Worm (Caenorhabditis elegans) whole organism, late embryonic: ENCODE results near the gene fbxb-31.

ENCODE experiments used
- F13H6.1 ChIP-seq: sonication (generic microtip); optimal IDR thresholded peaks from 2 replicates; lab custom pipeline; 2016; ENCODE audit warnings: missing genetic modification characterization, missing compliant biosample characterization
- K02D7.2 ChIP-seq: sonication (generic microtip); optimal IDR thresholded peaks from 2 replicates; lab custom pipeline; 2017; ENCODE audit warnings: mild to moderate bottlenecking, missing genetic modification characterization, missing compliant biosample characterization
- K09A11.1 ChIP-seq: sonication (generic microtip); optimal IDR thresholded peaks from 2 replicates; lab custom pipeline; 2017; ENCODE audit warnings: antibody characterized with exemption, mild to moderate bottlenecking, missing genetic modification characterization, missing compliant biosample characterization; ENCODE audit not compliant: insufficient read depth
- T23F11.4 ChIP-seq: fragments of 200-800 bp; sonication (Bioruptor generic); optimal IDR thresholded peaks from 2 replicates; lab custom pipeline; 2018; ENCODE audit warnings: mild to moderate bottlenecking, missing genetic modification characterization, missing compliant biosample characterization
- ama-1 ChIP-seq: fragments of 150-350 bp; optimal IDR thresholded peaks from 2 replicates; lab custom pipeline; 2014
- ceh-18 ChIP-seq: sonication (generic microtip); optimal IDR thresholded peaks from 2 replicates; lab custom pipeline; 2016; ENCODE audit warnings: missing genetic modification characterization, missing compliant biosample characterization
- ceh-19 ChIP-seq: fragments of 200-800 bp; sonication (Bioruptor generic); optimal IDR thresholded peaks from 2 replicates; lab custom pipeline; 2018; ENCODE audit warnings: mild to moderate bottlenecking, missing genetic modification characterization, missing compliant biosample characterization
- ceh-2 ChIP-seq: sonication (generic microtip); optimal IDR thresholded peaks from 2 replicates; lab custom pipeline; 2016; ENCODE audit warnings: missing genotype, missing genetic modification characterization, missing compliant biosample characterization
- ceh-22 ChIP-seq: sonication (generic microtip); optimal IDR thresholded peaks from 2 replicates; lab custom pipeline; 2017; ENCODE audit warnings: missing biosample characterization, missing genetic modification characterization
- ceh-30 ChIP-seq: fragments of 150-350 bp; optimal IDR thresholded peaks from 2 replicates; lab custom pipeline; 2014; ENCODE audit warnings: missing biosample characterization, missing genetic modification characterization
- ceh-34 ChIP-seq: sonication (generic microtip); optimal IDR thresholded peaks from 2 replicates; lab custom pipeline; 2016; ENCODE audit warnings: mild to moderate bottlenecking, missing genetic modification characterization, missing compliant biosample characterization
- ceh-9 ChIP-seq: sonication (generic microtip); optimal IDR thresholded peaks from 2 replicates; lab custom pipeline; 2016; ENCODE audit warnings: mild to moderate bottlenecking, missing genetic modification characterization, inconsistent platforms, missing compliant biosample characterization
- dmd-4 ChIP-seq: sonication (generic microtip); optimal IDR thresholded peaks from 2 replicates; lab custom pipeline; 2016; ENCODE audit warnings: borderline replicate concordance, missing genetic modification characterization, missing compliant biosample characterization
- elt-4 ChIP-seq: sonication (generic microtip); optimal IDR thresholded peaks from 2 replicates; lab custom pipeline; 2016; ENCODE audit warnings: missing genetic modification characterization, missing compliant biosample characterization
- fkh-10 ChIP-seq: fragments of 150-350 bp; optimal IDR thresholded peaks from 2 replicates; lab custom pipeline; 2014; ENCODE audit warnings: missing biosample characterization, missing genetic modification reagents, missing genetic modification characterization
- fkh-6 ChIP-seq: sonication (generic microtip); optimal IDR thresholded peaks from 2 replicates; lab custom pipeline; 2016; ENCODE audit warnings: missing genetic modification characterization, missing compliant biosample characterization
- gmeb-2 ChIP-seq: sonication (generic microtip); optimal IDR thresholded peaks from 2 replicates; lab custom pipeline; 2016; ENCODE audit warnings: missing genetic modification characterization, inconsistent platforms, missing compliant biosample characterization
- hlh-13 ChIP-seq: fragments of 200-800 bp; sonication (Bioruptor generic); optimal IDR thresholded peaks from 2 replicates; lab custom pipeline; 2018; ENCODE audit warnings: mild to moderate bottlenecking, missing genetic modification characterization, missing compliant biosample characterization
- hlh-30 ChIP-seq: sonication (generic microtip); optimal IDR thresholded peaks from 2 replicates; lab custom pipeline; 2017; ENCODE audit warnings: antibody characterized with exemption, missing genetic modification characterization, missing compliant biosample characterization; ENCODE audit not compliant: insufficient read depth
- hlh-8 ChIP-seq: sonication (generic microtip); optimal IDR thresholded peaks from 2 replicates; lab custom pipeline; 2016; ENCODE audit warnings: missing genotype, missing genetic modification characterization, missing compliant biosample characterization
- lim-6 ChIP-seq: sonication (generic microtip); optimal IDR thresholded peaks from 2 replicates; lab custom pipeline; 2016; ENCODE audit warnings: missing genetic modification characterization, missing compliant biosample characterization
- madf-2 ChIP-seq: sonication (generic microtip); optimal IDR thresholded peaks from 2 replicates; lab custom pipeline; 2017; ENCODE audit warnings: missing genetic modification characterization, missing compliant biosample characterization
- nfya-1 ChIP-seq: sonication (generic microtip); optimal IDR thresholded peaks from 2 replicates; lab custom pipeline; 2017; ENCODE audit warnings: missing genetic modification characterization, mild to moderate bottlenecking, missing compliant biosample characterization, antibody characterized with exemption, moderate library complexity
- nhr-232 ChIP-seq: sonication (generic microtip); optimal IDR thresholded peaks from 2 replicates; lab custom pipeline; 2016; ENCODE audit warnings: missing genetic modification characterization, missing compliant biosample characterization
- npax-4 ChIP-seq: sonication (generic microtip); optimal IDR thresholded peaks from 2 replicates; lab custom pipeline; 2016; ENCODE audit warnings: missing genetic modification characterization, missing compliant biosample characterization
- pag-3 ChIP-seq: sonication (generic microtip); optimal IDR thresholded peaks from 2 replicates; lab custom pipeline; 2016; ENCODE audit warnings: missing compliant biosample characterization, missing genetic modification characterization, borderline replicate concordance
- pax-1 ChIP-seq: fragments of 150-350 bp; optimal IDR thresholded peaks from 2 replicates; lab custom pipeline; 2014; ENCODE audit warnings: missing biosample characterization, missing genetic modification characterization
- pha-2 ChIP-seq: sonication (generic microtip); optimal IDR thresholded peaks from 2 replicates; lab custom pipeline; 2017; ENCODE audit warnings: mild to moderate bottlenecking, missing genetic modification characterization, missing compliant biosample characterization
- pha-4 ChIP-seq: fragments of 150-350 bp; optimal IDR thresholded peaks from 2 replicates; lab custom pipeline; 2018; ENCODE audit warnings: missing biosample characterization, missing genetic modification reagents, missing genetic modification characterization
- pqm-1 ChIP-seq: sonication (generic microtip); optimal IDR thresholded peaks from 2 replicates; lab custom pipeline; 2016; ENCODE audit warnings: missing genetic modification characterization, missing compliant biosample characterization
- rnt-1 ChIP-seq: sonication (generic microtip); optimal IDR thresholded peaks from 2 replicates; lab custom pipeline; 2016; ENCODE audit warnings: missing genetic modification characterization, missing compliant biosample characterization
- sox-2 ChIP-seq: fragments of 200-800 bp; sonication (Bioruptor generic); IDR thresholded peaks from 2 replicates; pipeline ENCODE4 v1.3.6; 2022; ENCODE audit warnings: missing genetic modification reagents, missing genetic modification characterization, missing compliant biosample characterization
- tbx-2 ChIP-seq: sonication (generic microtip); optimal IDR thresholded peaks from 2 replicates; lab custom pipeline; 2016; ENCODE audit warnings: missing genetic modification characterization, missing compliant biosample characterization
- unc-3 ChIP-seq, 2 experiments: fragments of 200-800 bp in 1 of 2; sonication (Bioruptor generic) in 1 of 2; sonication (generic microtip) in 1 of 2; conservative IDR thresholded peaks in 1 of 2; optimal IDR thresholded peaks in 1 of 2; 2 replicates each; pipeline versions ENCODE4 v1.3.6 to Lab custom; 2016 to 2022; ENCODE audit warnings: missing compliant biosample characterization in 2 of 2, missing genetic modification characterization in 2 of 2, missing genetic modification reagents in 1 of 2
- unc-42 ChIP-seq: sonication (generic microtip); optimal IDR thresholded peaks from 2 replicates; lab custom pipeline; 2016; ENCODE audit warnings: missing genotype, missing genetic modification characterization, missing compliant biosample characterization
- unc-55 ChIP-seq: sonication (generic microtip); optimal IDR thresholded peaks from 2 replicates; lab custom pipeline; 2017; ENCODE audit warnings: missing biosample characterization, missing genetic modification reagents, missing genetic modification characterization
- unc-86 ChIP-seq: sonication (generic microtip); optimal IDR thresholded peaks from 2 replicates; lab custom pipeline; 2016; ENCODE audit warnings: missing genetic modification characterization, missing compliant biosample characterization

Gene fbxb-31

DNA sequence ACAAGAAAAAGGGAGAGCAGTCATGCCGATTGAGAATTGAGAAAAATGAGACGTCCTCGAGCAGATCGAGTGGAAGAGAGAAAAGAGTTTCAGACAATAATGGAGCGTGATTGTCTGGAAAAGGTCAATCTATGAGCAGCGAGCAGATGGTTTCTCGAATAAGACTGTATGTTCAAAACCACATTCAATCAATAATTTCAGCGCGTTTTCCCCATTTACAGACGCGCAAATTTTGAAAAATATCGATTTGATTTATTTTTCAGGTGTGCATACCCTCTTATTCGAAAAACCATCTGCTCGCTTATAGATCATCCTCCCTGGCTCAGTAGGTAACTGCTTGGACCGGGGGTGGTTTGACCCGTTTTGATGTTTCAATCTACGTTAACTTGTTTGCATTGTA is at the start of gene fbxb-31:
Gene fbxb-31, minus strand, starts transcription at position 101 of the 400 bp plus-strand sequence.
- TF ChIP-seq hlh-30 (tag; lab: Kevin White, UChicago) (no peak), fkh-10 (GFP tag; lab: Kevin White, UChicago) (no peak), pqm-1 (tag; lab: Kevin White, UChicago) (no peak), ceh-30 (tag; lab: Kevin White, UChicago) (no peak), K09A11.1 (tag; lab: Kevin White, UChicago) (no peak), ceh-9 (tag; lab: Kevin White, UChicago) (no peak), fkh-6 (no peak), npax-4 (tag; lab: Kevin White, UChicago) (no peak), hlh-13 (GFP tag; lab: Kevin White, UChicago) (no peak), unc-55 (GFP tag; lab: Kevin White, UChicago) (no peak), hlh-8 (tag; lab: Kevin White, UChicago) (no peak), tbx-2 (tag; lab: Kevin White, UChicago) (no peak), T23F11.4 (GFP tag; lab: Kevin White, UChicago) (no peak), K02D7.2 (tag; lab: Kevin White, UChicago) (no peak)

DNA sequence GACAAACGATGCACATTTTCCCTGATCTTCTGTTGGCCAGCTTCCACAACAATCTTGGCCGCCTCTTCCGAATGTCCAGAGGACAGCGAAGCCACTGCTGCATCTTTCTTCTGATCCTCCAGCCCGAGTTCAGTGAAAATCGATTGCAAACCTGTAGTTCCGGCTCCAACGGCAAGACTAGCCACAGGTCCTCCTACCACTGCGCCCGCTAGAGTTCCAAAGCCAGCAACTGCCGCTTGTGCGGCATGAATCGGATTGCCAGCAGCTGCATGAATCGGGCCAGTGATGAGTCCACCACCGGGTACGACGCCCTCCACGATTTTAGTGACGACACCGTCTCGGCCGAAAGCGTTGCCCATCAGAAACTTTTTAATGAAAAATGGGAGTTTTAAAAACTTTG is 49.2 kb upstream of the fbxb-31 start, which contains the start of gene ifas-1:
Gene ifas-1, minus strand, starts transcription at position 387 of the 400 bp plus-strand sequence.
- TF ChIP-seq gmeb-2, result no peak
- no peak for TF ChIP-seq pax-1 (tag; lab: Kevin White, UChicago)
- TF ChIP-seq nhr-232 (tag; lab: Kevin White, UChicago), result no peak
- TF ChIP-seq lim-6 (tag; lab: Kevin White, UChicago), result no peak
- no peak for TF ChIP-seq sox-2 (GFP tag; lab: Robert Waterston, UW)
- TF ChIP-seq pag-3 (tag; lab: Kevin White, UChicago), result no peak
- TF ChIP-seq pha-2 (tag; lab: Kevin White, UChicago), result no peak
- no peak for TF ChIP-seq pha-4 (tag; lab: Kevin White, UChicago)
- no peak for TF ChIP-seq K02D7.2 (tag; lab: Kevin White, UChicago)
- TF ChIP-seq rnt-1, result no peak
- TF ChIP-seq ama-1 (lab: Kevin White, UChicago), result no peak
- TF ChIP-seq fkh-6, result no peak
- TF ChIP-seq F13H6.1 (tag; lab: Kevin White, UChicago), result no peak
- no peak for TF ChIP-seq dmd-4 (tag; lab: Kevin White, UChicago)
- TF ChIP-seq ceh-2 (tag; lab: Kevin White, UChicago), result no peak
- no peak for TF ChIP-seq unc-55 (GFP tag; lab: Kevin White, UChicago)
- no peak for TF ChIP-seq T23F11.4 (GFP tag; lab: Kevin White, UChicago)
- no peak for TF ChIP-seq hlh-13 (GFP tag; lab: Kevin White, UChicago)

DNA sequence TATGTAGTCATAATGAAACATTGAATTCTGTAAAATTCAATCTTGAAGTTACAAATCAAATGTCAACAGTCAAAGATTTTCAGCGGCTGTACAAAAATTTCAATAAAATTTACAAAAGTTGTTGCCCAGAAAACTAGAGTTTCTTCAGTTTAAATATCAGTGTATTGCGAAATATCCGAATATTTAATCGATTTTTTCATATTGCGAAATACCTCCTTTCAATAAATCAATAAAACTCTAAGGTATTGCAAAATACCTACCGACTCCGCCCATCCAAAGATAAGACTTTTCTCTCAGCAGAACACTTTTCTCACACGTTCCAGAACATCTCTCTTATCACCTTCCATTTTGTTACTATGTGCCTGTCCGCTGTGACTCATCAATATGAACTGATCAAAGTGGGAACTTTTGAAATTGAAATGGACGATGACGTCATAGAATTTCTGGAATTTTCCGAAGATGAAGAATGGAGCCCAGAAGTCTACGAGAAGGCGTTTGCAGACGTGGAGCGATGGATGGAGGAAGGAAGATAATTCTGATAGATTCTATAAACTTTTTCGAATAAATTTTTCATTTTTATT is 45.4 kb upstream of the fbxb-31 start:
- no peak for TF ChIP-seq ceh-22 (tag; lab: Kevin White, UChicago)
- no peak for TF ChIP-seq hlh-30 (tag; lab: Kevin White, UChicago)
- TF ChIP-seq dmd-4 (tag; lab: Kevin White, UChicago), result no peak
- no peak for TF ChIP-seq madf-2 (tag; lab: Kevin White, UChicago)
- TF ChIP-seq ceh-19 (GFP tag; lab: Kevin White, UChicago), result no peak
- no peak for TF ChIP-seq T23F11.4 (GFP tag; lab: Kevin White, UChicago)
- no peak for TF ChIP-seq ceh-34 (tag; lab: Kevin White, UChicago)
- TF ChIP-seq lim-6 (tag; lab: Kevin White, UChicago), result no peak
- no peak for TF ChIP-seq unc-86 (tag; lab: Kevin White, UChicago)
- no peak for TF ChIP-seq pqm-1 (tag; lab: Kevin White, UChicago)
- TF ChIP-seq, all 69 proteins: peak for 0

DNA sequence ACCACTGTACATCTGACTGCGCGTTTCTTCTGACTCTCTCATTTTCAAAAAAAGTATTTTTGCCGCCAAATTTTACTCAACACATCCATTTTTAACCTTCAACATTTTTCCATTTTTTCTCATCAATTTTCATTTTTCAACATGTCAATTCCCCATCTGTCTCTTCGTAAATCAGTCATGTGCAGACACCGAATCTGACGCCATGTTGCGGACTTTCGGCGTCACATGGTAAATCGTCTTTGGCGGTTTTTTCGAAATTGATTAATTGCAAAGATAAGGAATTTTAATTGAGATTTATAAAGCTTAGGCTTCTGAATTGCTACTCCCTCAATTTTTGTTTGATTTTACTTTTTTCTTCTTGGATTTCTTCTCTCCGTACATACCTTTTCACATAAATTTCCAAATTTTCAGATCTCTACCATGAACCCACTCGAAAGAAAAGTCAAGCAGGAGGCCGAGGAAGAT is 43.7 kb upstream of the fbxb-31 start, which contains the start of gene F19B10.1:
Gene F19B10.1, plus strand, starts transcription at position 415 of the 465 bp plus-strand sequence.
- TF ChIP-seq T23F11.4 (GFP tag; lab: Kevin White, UChicago) (no peak), pha-4 (tag; lab: Kevin White, UChicago) (no peak), nfya-1 (peak; percentile 39), unc-42 (tag; lab: Kevin White, UChicago) (peak; percentile 14), gmeb-2 (no peak), elt-4 (no peak), hlh-30 (tag; lab: Kevin White, UChicago) (peak; percentile 94), unc-55 (GFP tag; lab: Kevin White, UChicago) (peak; percentile 62), ceh-2 (tag; lab: Kevin White, UChicago) (no peak), ceh-18 (tag; lab: Kevin White, UChicago) (peak; percentile 11), unc-3 (GFP tag; conservative IDR thresholded peaks at IDR 0.05; lab: Robert Waterston, UW) (no peak), unc-3 (tag; optimal IDR thresholded peaks at IDR 0.05; lab: Kevin White, UChicago) (no peak)
